Worm (Caenorhabditis elegans) whole organism, early embryonic: ENCODE measurements around the gene bgnt-1.4.

Experiments
- B0310.2 ChIP-seq: sonication (generic microtip); optimal IDR thresholded peaks from 2 replicates; lab custom pipeline; 2016; ENCODE audit warnings: mild to moderate bottlenecking, missing genetic modification characterization, missing compliant biosample characterization
- F13C5.2 ChIP-seq: sonication (generic microtip); optimal IDR thresholded peaks from 2 replicates; lab custom pipeline; 2017; ENCODE audit warnings: mild to moderate bottlenecking, missing genetic modification characterization, inconsistent platforms, missing compliant biosample characterization
- aly-1 ChIP-seq: sonication (generic microtip); optimal IDR thresholded peaks from 2 replicates; lab custom pipeline; 2016; ENCODE audit warnings: missing genetic modification characterization, missing compliant biosample characterization
- ama-1 ChIP-seq: fragments of 150-350 bp; optimal IDR thresholded peaks from 2 replicates; lab custom pipeline; 2014
- ceh-13 ChIP-seq: fragments of 200-800 bp; sonication (Bioruptor generic); optimal IDR thresholded peaks from 2 replicates; lab custom pipeline; 2018; ENCODE audit warnings: mild to moderate bottlenecking, missing genetic modification characterization, missing compliant biosample characterization
- ceh-36 ChIP-seq: sonication (generic microtip); optimal IDR thresholded peaks from 2 replicates; lab custom pipeline; 2016; ENCODE audit warnings: missing genetic modification characterization, inconsistent platforms, missing compliant biosample characterization
- ets-7 ChIP-seq: sonication (generic microtip); optimal IDR thresholded peaks from 2 replicates; lab custom pipeline; 2016; ENCODE audit warnings: missing genotype, missing genetic modification characterization, missing compliant biosample characterization
- flt-1 ChIP-seq: fragments of 200-800 bp; sonication (Bioruptor generic); IDR thresholded peaks from 2 replicates; pipeline ENCODE4 v1.3.6; 2022; ENCODE audit warnings: missing genetic modification characterization, missing compliant biosample characterization
- hmbx-1 ChIP-seq: sonication (generic microtip); optimal IDR thresholded peaks from 2 replicates; lab custom pipeline; 2016; ENCODE audit warnings: mild to moderate bottlenecking, missing genetic modification characterization, missing compliant biosample characterization
- hmg-4 ChIP-seq: fragments of 200-800 bp; sonication (Bioruptor generic); optimal IDR thresholded peaks from 2 replicates; lab custom pipeline; 2018; ENCODE audit warnings: mild to moderate bottlenecking, missing genetic modification characterization, missing compliant biosample characterization
- hnd-1 ChIP-seq: sonication (generic microtip); optimal IDR thresholded peaks from 2 replicates; lab custom pipeline; 2016; ENCODE audit warnings: missing genetic modification characterization, missing compliant biosample characterization
- pes-1 ChIP-seq: fragments of 200-800 bp; sonication (Bioruptor generic); IDR thresholded peaks from 2 replicates; pipeline ENCODE4 v1.3.6; 2022; ENCODE audit warnings: missing genetic modification reagents, missing genetic modification characterization, missing compliant biosample characterization
- scrt-1 ChIP-seq: fragments of 200-800 bp; sonication (Bioruptor generic); IDR thresholded peaks from 2 replicates; pipeline ENCODE4 v1.3.6; 2022; ENCODE audit warnings: missing genetic modification characterization, missing compliant biosample characterization
- sea-1 ChIP-seq: fragments of 200-800 bp; sonication (Bioruptor generic); conservative IDR thresholded peaks from 2 replicates; pipeline ENCODE4 v1.3.6; 2022; ENCODE audit warnings: missing genetic modification characterization, missing compliant biosample characterization
- tbx-11 ChIP-seq: fragments of 200-800 bp; sonication (Bioruptor generic); IDR thresholded peaks from 2 replicates; pipeline ENCODE4 v1.3.6; 2022; ENCODE audit warnings: missing genetic modification characterization, missing compliant biosample characterization
- tbx-37 ChIP-seq: fragments of 200-800 bp; sonication (Bioruptor generic); conservative IDR thresholded peaks from 2 replicates; pipeline ENCODE4 v1.3.6; 2022; ENCODE audit warnings: missing genetic modification reagents, missing genetic modification characterization, missing compliant biosample characterization
- tra-4 ChIP-seq: sonication (generic microtip); optimal IDR thresholded peaks from 2 replicates; lab custom pipeline; 2017; ENCODE audit warnings: missing genetic modification characterization, missing compliant biosample characterization

The bgnt-1.4 gene

ce11 chrV:4754684-4755211, 6.0 kb upstream of the bgnt-1.4 start:
- TF ChIP-seq tra-4 (tag; lab: Kevin White, UChicago) (no peak), tbx-11 (GFP tag; lab: Robert Waterston, UW) (no peak), flt-1 (GFP tag; lab: Robert Waterston, UW) (no peak), tbx-37 (GFP tag; lab: Robert Waterston, UW) (no peak), ceh-36 (tag; lab: Kevin White, UChicago) (no peak), B0310.2 (tag; lab: Kevin White, UChicago) (no peak), scrt-1 (GFP tag; lab: Robert Waterston, UW) (no peak), hnd-1 (tag; lab: Kevin White, UChicago) (no peak), sea-1 (GFP tag; lab: Robert Waterston, UW) (no peak), hmg-4 (GFP tag; lab: Kevin White, UChicago) (no peak), ama-1 (no peak), ceh-13 (GFP tag; lab: Kevin White, UChicago) (no peak), ets-7 (no peak), hmbx-1 (tag; lab: Kevin White, UChicago) (no peak), aly-1 (tag; lab: Kevin White, UChicago) (no peak), F13C5.2 (no peak), pes-1 (GFP tag; lab: Robert Waterston, UW) (no peak)

DNA sequence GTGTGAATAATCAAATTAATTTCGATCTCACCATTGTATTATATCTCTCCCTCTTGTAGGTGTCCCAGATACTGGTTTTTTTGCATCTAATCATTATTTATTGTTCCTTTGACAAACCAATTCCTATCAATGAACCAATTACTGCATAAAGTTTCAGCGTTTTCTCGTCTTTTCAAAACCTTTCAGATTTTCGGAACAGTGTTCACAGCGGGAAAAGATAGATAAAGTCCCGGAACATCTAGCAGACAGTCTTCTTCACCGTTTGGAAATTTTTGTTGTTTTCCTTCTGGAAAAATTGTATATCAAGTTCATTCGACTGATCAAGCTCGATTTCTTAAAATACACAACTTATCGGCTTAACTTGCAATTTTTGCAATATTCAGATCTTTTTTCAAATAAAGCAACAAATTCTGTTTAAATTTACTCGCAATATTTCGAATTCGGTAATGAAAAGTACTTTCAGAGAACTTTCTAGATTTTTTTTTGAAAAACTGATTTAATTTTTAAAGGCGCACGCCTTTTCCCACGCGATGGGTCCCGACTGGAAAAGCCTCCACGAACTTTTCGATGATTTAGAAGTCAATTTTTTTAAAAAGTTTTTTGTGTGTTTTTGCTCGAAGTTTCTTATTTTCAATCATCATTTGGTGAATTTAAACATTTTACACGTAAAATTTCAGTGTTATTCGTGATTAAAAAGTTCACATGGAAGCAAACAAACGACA, 5.3 kb upstream of the bgnt-1.4 start, which contains the start of gene pgl-3:
Gene pgl-3, plus strand, starts transcription at position 672 of the 722 bp plus-strand sequence.
- TF ChIP-seq ama-1 (no peak), sea-1 (GFP tag; lab: Robert Waterston, UW) (no peak), tbx-37 (GFP tag; lab: Robert Waterston, UW) (no peak), flt-1 (GFP tag; lab: Robert Waterston, UW) (no peak)

DNA sequence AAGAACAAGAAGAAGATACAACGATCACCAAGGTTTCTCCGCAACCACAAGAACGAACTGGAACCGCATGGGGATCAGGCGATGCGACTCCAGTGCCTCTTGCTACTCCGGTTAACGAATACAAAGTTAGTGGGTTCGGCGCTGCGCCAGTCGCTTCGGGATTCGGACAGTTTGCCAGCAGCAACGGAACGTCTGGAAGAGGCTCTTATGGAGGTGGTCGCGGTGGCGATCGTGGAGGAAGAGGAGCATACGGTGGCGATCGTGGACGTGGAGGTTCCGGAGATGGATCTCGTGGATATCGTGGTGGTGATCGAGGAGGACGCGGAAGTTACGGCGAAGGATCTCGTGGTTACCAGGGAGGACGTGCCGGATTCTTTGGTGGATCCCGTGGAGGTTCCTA, 2.8 kb upstream of the bgnt-1.4 start:
- TF ChIP-seq ama-1 (no peak), scrt-1 (GFP tag; lab: Robert Waterston, UW) (no peak), tbx-11 (GFP tag; lab: Robert Waterston, UW) (no peak), hmg-4 (GFP tag; lab: Kevin White, UChicago) (no peak), hnd-1 (tag; lab: Kevin White, UChicago) (no peak), pes-1 (GFP tag; lab: Robert Waterston, UW) (no peak), F13C5.2 (no peak), tra-4 (tag; lab: Kevin White, UChicago) (no peak), aly-1 (tag; lab: Kevin White, UChicago) (no peak), hmbx-1 (tag; lab: Kevin White, UChicago) (no peak), sea-1 (GFP tag; lab: Robert Waterston, UW) (no peak), flt-1 (GFP tag; lab: Robert Waterston, UW) (no peak), ets-7 (no peak), B0310.2 (tag; lab: Kevin White, UChicago) (no peak)

DNA sequence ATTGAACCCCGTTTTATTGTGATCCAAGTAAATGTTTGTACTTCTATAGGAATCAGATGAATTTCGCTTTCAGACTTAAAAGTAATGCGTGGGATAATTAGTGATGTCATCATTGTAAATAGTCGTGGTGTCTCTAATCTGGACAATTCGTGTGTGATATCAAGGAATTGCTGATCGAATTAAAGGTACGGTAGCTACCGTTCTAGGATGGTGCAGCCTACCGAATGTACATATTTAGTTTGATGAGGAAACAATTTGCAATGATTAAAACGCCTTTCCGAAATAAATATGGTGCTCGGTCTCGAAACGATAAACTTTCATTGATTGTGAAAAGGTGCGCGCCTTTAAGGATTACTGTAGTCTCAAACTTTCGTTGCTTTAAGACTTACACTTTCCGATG, 2.2 kb upstream of the bgnt-1.4 start:
- no peak for TF ChIP-seq hnd-1 (tag; lab: Kevin White, UChicago)
- TF ChIP-seq B0310.2 (tag; lab: Kevin White, UChicago), result no peak
- no peak for TF ChIP-seq aly-1 (tag; lab: Kevin White, UChicago)
- no peak for TF ChIP-seq tra-4 (tag; lab: Kevin White, UChicago)
- no peak for TF ChIP-seq ceh-13 (GFP tag; lab: Kevin White, UChicago)
- no peak for TF ChIP-seq ceh-36 (tag; lab: Kevin White, UChicago)
- no peak for TF ChIP-seq flt-1 (GFP tag; lab: Robert Waterston, UW)
- TF ChIP-seq pes-1 (GFP tag; lab: Robert Waterston, UW), result no peak
- no peak for TF ChIP-seq scrt-1 (GFP tag; lab: Robert Waterston, UW)
- TF ChIP-seq hmbx-1 (tag; lab: Kevin White, UChicago), result no peak
- TF ChIP-seq ama-1, result no peak
- TF ChIP-seq ets-7, result no peak
- no peak for TF ChIP-seq tbx-11 (GFP tag; lab: Robert Waterston, UW)
- no peak for TF ChIP-seq hmg-4 (GFP tag; lab: Kevin White, UChicago)
- no peak for TF ChIP-seq tbx-37 (GFP tag; lab: Robert Waterston, UW)
- no peak for TF ChIP-seq sea-1 (GFP tag; lab: Robert Waterston, UW)

- TF ChIP-seq aly-1 (tag; lab: Kevin White, UChicago) (no peak), hmbx-1 (tag; lab: Kevin White, UChicago) (no peak), sea-1 (GFP tag; lab: Robert Waterston, UW) (no peak), scrt-1 (GFP tag; lab: Robert Waterston, UW) (no peak), tra-4 (tag; lab: Kevin White, UChicago) (no peak), hnd-1 (tag; lab: Kevin White, UChicago) (no peak), ceh-36 (tag; lab: Kevin White, UChicago) (no peak), pes-1 (GFP tag; lab: Robert Waterston, UW) (no peak), ets-7 (no peak), ceh-13 (GFP tag; lab: Kevin White, UChicago) (no peak), flt-1 (GFP tag; lab: Robert Waterston, UW) (no peak), ama-1 (no peak), hmg-4 (GFP tag; lab: Kevin White, UChicago) (no peak), B0310.2 (tag; lab: Kevin White, UChicago) (no peak)
Measured at ce11 chrV:4766501-4766900, 5.7 kb downstream of the bgnt-1.4 start, which contains the start of gene C18G1.8. Gene C18G1.8 (minus strand): TSS chrV:4766601.

ce11 chrV:4769633-4770032, 8.9 kb downstream of the bgnt-1.4 start, which contains the start of gene C18G1.9:
Gene C18G1.9 (minus strand): TSS chrV:4769733.
- TF ChIP-seq ama-1 (no peak), flt-1 (GFP tag; lab: Robert Waterston, UW) (no peak), hmg-4 (GFP tag; lab: Kevin White, UChicago) (no peak), B0310.2 (tag; lab: Kevin White, UChicago) (no peak), F13C5.2 (no peak), pes-1 (GFP tag; lab: Robert Waterston, UW) (no peak), aly-1 (tag; lab: Kevin White, UChicago) (no peak), hmbx-1 (tag; lab: Kevin White, UChicago) (no peak), tbx-11 (GFP tag; lab: Robert Waterston, UW) (no peak), sea-1 (GFP tag; lab: Robert Waterston, UW) (no peak), ceh-13 (GFP tag; lab: Kevin White, UChicago) (no peak), ets-7 (no peak), hnd-1 (tag; lab: Kevin White, UChicago) (no peak), scrt-1 (GFP tag; lab: Robert Waterston, UW) (no peak), ceh-36 (tag; lab: Kevin White, UChicago) (no peak)
